Fruit fly (Drosophila melanogaster): ENCODE data around the gene Delta.

dm6 chr3R:19369060-19369459 lies 43.0 kb upstream of the Delta start:
- TF ChIP-seq Crg-1 (GFP tag; optimal IDR thresholded peaks at IDR 0.05): no peak
- no peak for TF ChIP-seq tj (GFP tag; optimal IDR thresholded peaks at IDR 0.05)
- no peak for TF ChIP-seq bab1 (GFP tag; optimal IDR thresholded peaks at IDR 0.05)
- no peak for TF ChIP-seq cnc (optimal IDR thresholded peaks at IDR 0.05)
- no peak for TF ChIP-seq toe (GFP tag; optimal IDR thresholded peaks at IDR 0.05)
- TF ChIP-seq Mnt (GFP tag; optimal IDR thresholded peaks at IDR 0.05): no peak
- no peak for TF ChIP-seq cic (GFP tag; optimal IDR thresholded peaks at IDR 0.05)
- TF ChIP-seq ovo (GFP tag; optimal IDR thresholded peaks at IDR 0.05): no peak

All from whole organism, adult.